Worm (Caenorhabditis elegans) whole organism, L1 larva: ENCODE measurements around the gene F19G12.8.

Experiments used
- C16A3.4 ChIP-seq: fragments of 150-350 bp; optimal IDR thresholded peaks from 2 replicates; lab custom pipeline; 2014; ENCODE audit warnings: missing biosample characterization, missing genetic modification characterization
- C34B4.2 ChIP-seq: sonication (generic microtip); optimal IDR thresholded peaks from 2 replicates; lab custom pipeline; 2017; ENCODE audit warnings: mild to moderate bottlenecking, missing genetic modification characterization, missing compliant biosample characterization
- F16B12.6 ChIP-seq: fragments of 150-350 bp; optimal IDR thresholded peaks from 2 replicates; lab custom pipeline; 2014; ENCODE audit warnings: missing biosample characterization, missing genetic modification characterization
- Y116A8C.19 ChIP-seq: sonication (generic microtip); optimal IDR thresholded peaks from 2 replicates; lab custom pipeline; 2016; ENCODE audit warnings: missing compliant biosample characterization, missing genetic modification characterization, borderline replicate concordance
- alr-1 ChIP-seq: fragments of 200-800 bp; sonication (Bioruptor generic); optimal IDR thresholded peaks from 2 replicates; lab custom pipeline; 2018; ENCODE audit warnings: borderline replicate concordance, mild to moderate bottlenecking, missing genetic modification characterization, missing compliant biosample characterization
- ama-1 ChIP-seq: fragments of 150-350 bp; optimal IDR thresholded peaks from 2 replicates; lab custom pipeline; 2014
- blmp-1 ChIP-seq: fragments of 150-350 bp; optimal IDR thresholded peaks from 2 replicates; lab custom pipeline; 2014; ENCODE audit warnings: missing biosample characterization, missing genetic modification characterization
- dsc-1 ChIP-seq: sonication (generic microtip); optimal IDR thresholded peaks from 2 replicates; lab custom pipeline; 2016; ENCODE audit warnings: mild to moderate bottlenecking, missing genetic modification characterization, missing compliant biosample characterization
- efl-1 ChIP-seq, 4 experiments: fragments of 150-350 bp; optimal IDR thresholded peaks in 3 of 4; peaks in 1 of 4; 1 replicate in 1 of 4; 2 replicates in 3 of 4; lab custom pipeline; 2014; ENCODE audit warnings: missing biosample characterization in 2 of 4, missing genetic modification characterization in 2 of 4, missing genetic modification reagents in 2 of 4
- efl-3 ChIP-seq: fragments of 200-800 bp; sonication (Bioruptor generic); optimal IDR thresholded peaks from 2 replicates; lab custom pipeline; 2018; ENCODE audit warnings: mild to moderate bottlenecking, missing genetic modification characterization, missing compliant biosample characterization
- egl-13 ChIP-seq: sonication (generic microtip); optimal IDR thresholded peaks from 2 replicates; lab custom pipeline; 2016; ENCODE audit warnings: missing genotype, missing genetic modification reagents, missing genetic modification characterization, missing compliant biosample characterization
- elt-2 ChIP-seq: sonication (generic microtip); optimal IDR thresholded peaks from 2 replicates; lab custom pipeline; 2016; ENCODE audit warnings: missing genetic modification characterization, mild to moderate bottlenecking, inconsistent platforms, missing compliant biosample characterization, missing genetic modification reagents
- elt-3 ChIP-seq, 6 experiments: fragments of 150-350 bp in 1 of 6; sonication (generic microtip); optimal IDR thresholded peaks; 2 replicates each; lab custom pipeline; 2017 to 2018; ENCODE audit warnings: missing biosample characterization in 6 of 6, missing genetic modification characterization in 6 of 6, inconsistent platforms in 1 of 6
- fkh-8 ChIP-seq: sonication (generic microtip); optimal IDR thresholded peaks from 2 replicates; lab custom pipeline; 2016; ENCODE audit warnings: mild to moderate bottlenecking, missing genetic modification characterization, missing compliant biosample characterization
- fos-1 ChIP-seq: fragments of 150-350 bp; optimal IDR thresholded peaks from 2 replicates; lab custom pipeline; 2014; ENCODE audit warnings: missing biosample characterization, missing genetic modification characterization
- grh-1 ChIP-seq: fragments of 200-800 bp; sonication (Bioruptor generic); IDR thresholded peaks from 2 replicates; pipeline ENCODE4 v1.3.6; 2022; ENCODE audit warnings: missing genetic modification reagents, missing genetic modification characterization, missing compliant biosample characterization
- hlh-17 ChIP-seq: fragments of 200-800 bp; sonication (Bioruptor generic); optimal IDR thresholded peaks from 2 replicates; lab custom pipeline; 2018; ENCODE audit warnings: missing genetic modification characterization, mild to moderate bottlenecking, missing compliant biosample characterization, moderate library complexity, borderline replicate concordance
- hpl-2 ChIP-seq: fragments of 150-350 bp; optimal IDR thresholded peaks from 2 replicates; lab custom pipeline; 2014; ENCODE audit warnings: missing biosample characterization, missing genetic modification reagents, missing genetic modification characterization
- lin-14 ChIP-seq: fragments of 200-800 bp; sonication (Bioruptor generic); optimal IDR thresholded peaks from 2 replicates; lab custom pipeline; 2018; ENCODE audit warnings: mild to moderate bottlenecking, missing genetic modification characterization, moderate library complexity, missing compliant biosample characterization
- lin-15B ChIP-seq: fragments of 150-350 bp; sonication (generic microtip); optimal IDR thresholded peaks from 3 replicates; lab custom pipeline; 2014; ENCODE audit warnings: missing biosample characterization, missing genetic modification characterization
- lin-35 ChIP-seq, 2 experiments: fragments of 150-350 bp; optimal IDR thresholded peaks; 2 replicates each; lab custom pipeline; 2014; ENCODE audit warnings: missing biosample characterization in 2 of 2, missing genetic modification characterization in 2 of 2, missing genetic modification reagents in 2 of 2
- mdl-1 ChIP-seq, 2 experiments: fragments of 150-350 bp; optimal IDR thresholded peaks; 2 replicates each; lab custom pipeline; 2014 to 2017; ENCODE audit warnings: missing biosample characterization in 2 of 2, missing genetic modification characterization in 2 of 2, inconsistent platforms in 1 of 2
- mep-1 ChIP-seq: fragments of 150-350 bp; optimal IDR thresholded peaks from 2 replicates; lab custom pipeline; 2014; ENCODE audit warnings: missing biosample characterization, missing genetic modification characterization
- nhr-11 ChIP-seq: fragments of 150-350 bp; optimal IDR thresholded peaks from 2 replicates; lab custom pipeline; 2014; ENCODE audit warnings: missing biosample characterization, missing genetic modification characterization
- nhr-12 ChIP-seq: sonication (generic microtip); optimal IDR thresholded peaks from 2 replicates; lab custom pipeline; 2017; ENCODE audit warnings: missing biosample characterization, missing genetic modification characterization
- nhr-20 ChIP-seq: sonication (generic microtip); optimal IDR thresholded peaks from 2 replicates; lab custom pipeline; 2016; ENCODE audit warnings: mild to moderate bottlenecking, missing genetic modification characterization, missing compliant biosample characterization
- nhr-237 ChIP-seq: fragments of 150-350 bp; optimal IDR thresholded peaks from 2 replicates; lab custom pipeline; 2014; ENCODE audit warnings: missing biosample characterization, missing genetic modification characterization
- nhr-71 ChIP-seq: sonication (generic microtip); optimal IDR thresholded peaks from 2 replicates; lab custom pipeline; 2016; ENCODE audit warnings: mild to moderate bottlenecking, missing genetic modification characterization, moderate library complexity, missing compliant biosample characterization
- nhr-85 ChIP-seq: sonication (generic microtip); peaks from one replicate; lab custom pipeline; 2016; ENCODE audit warnings: missing genetic modification characterization, inconsistent platforms, missing compliant biosample characterization
- pag-3 ChIP-seq: sonication (generic microtip); optimal IDR thresholded peaks from 2 replicates; lab custom pipeline; 2017; ENCODE audit warnings: missing genetic modification characterization, mild to moderate bottlenecking, missing compliant biosample characterization, antibody characterized with exemption, borderline replicate concordance; ENCODE audit not compliant: insufficient read depth
- snu-23 ChIP-seq: sonication (generic microtip); optimal IDR thresholded peaks from 2 replicates; lab custom pipeline; 2016; ENCODE audit warnings: missing genetic modification characterization, missing compliant biosample characterization
- tbx-2 ChIP-seq: sonication (generic microtip); optimal IDR thresholded peaks from 2 replicates; lab custom pipeline; 2016; ENCODE audit warnings: missing genetic modification characterization, missing compliant biosample characterization
- unc-30 ChIP-seq: sonication (generic microtip); optimal IDR thresholded peaks from 2 replicates; lab custom pipeline; 2017; ENCODE audit warnings: missing biosample characterization, missing genetic modification characterization
- unc-98 ChIP-seq: fragments of 200-800 bp; sonication (Bioruptor generic); IDR thresholded peaks from 2 replicates; pipeline ENCODE4 v1.3.6; 2022; ENCODE audit warnings: missing genetic modification characterization, missing compliant biosample characterization
- zip-4 ChIP-seq: fragments of 200-800 bp; sonication (Bioruptor generic); optimal IDR thresholded peaks from 2 replicates; lab custom pipeline; 2018; ENCODE audit warnings: mild to moderate bottlenecking, missing genetic modification characterization, moderate library complexity, missing compliant biosample characterization
- ztf-11 ChIP-seq, 2 experiments: sonication (generic microtip); optimal IDR thresholded peaks; 2 replicates each; lab custom pipeline; 2016 to 2017; ENCODE audit warnings: missing genetic modification characterization in 2 of 2, missing biosample characterization in 1 of 2, missing compliant biosample characterization in 1 of 2

Gene F19G12.8

ce11 chrX:1416776-1417354 is at the start of gene F19G12.8, which contains the start of gene F19G12.4:
Gene F19G12.8, plus strand, starts transcription at chrX:1417320.
Gene F19G12.4, plus strand, starts transcription at chrX:1417304.
- TF ChIP-seq lin-35 (GFP tag; optimal IDR thresholded peaks at IDR 0.05; lab: Kevin White, UChicago), result peak in 1 of 2 experiments; percentile 1
- TF ChIP-seq nhr-11, result no peak
- peak; percentile 20 for TF ChIP-seq nhr-85
- TF ChIP-seq elt-2 (tag; lab: Kevin White, UChicago), result peak; percentile 12

ce11 chrX:1367416-1367815 is 49.7 kb upstream of the F19G12.8 start, which contains the start of gene dgn-2:
Gene dgn-2, minus strand, starts transcription at chrX:1367516.
- TF ChIP-seq nhr-71 (tag; lab: Kevin White, UChicago) (no peak), unc-98 (GFP tag; lab: Robert Waterston, UW) (no peak), egl-13 (tag; lab: Kevin White, UChicago) (no peak), nhr-237 (tag; lab: Kevin White, UChicago) (no peak), nhr-11 (no peak), ama-1 (lab: Kevin White, UChicago) (no peak), Y116A8C.19 (tag; lab: Kevin White, UChicago) (no peak), ztf-11 (tag; optimal IDR thresholded peaks at IDR 0.05; lab: Kevin White, UChicago) (no peak), snu-23 (GFP tag; lab: Kevin White, UChicago) (no peak), mep-1 (no peak), C16A3.4 (tag; lab: Kevin White, UChicago) (no peak), fos-1 (tag; lab: Kevin White, UChicago) (no peak), hlh-17 (GFP tag; lab: Kevin White, UChicago) (no peak), unc-30 (tag; lab: Kevin White, UChicago) (no peak), tbx-2 (tag; lab: Kevin White, UChicago) (no peak), blmp-1 (tag; lab: Kevin White, UChicago) (no peak), lin-15B (no peak), alr-1 (tag; lab: Kevin White, UChicago) (no peak), hpl-2 (GFP tag; lab: Kevin White, UChicago) (no peak), elt-3 (tag; optimal IDR thresholded peaks at IDR 0.05; lab: Kevin White, UChicago) (no peak)

ce11 chrX:1370736-1371281 is 46.3 kb upstream of the F19G12.8 start, which contains the start of gene F56C3.7:
Gene F56C3.7, minus strand, starts transcription at chrX:1370786.
- TF ChIP-seq lin-14 (no peak), dsc-1 (peak; percentile 51)

ce11 chrX:1371688-1372087 is 45.4 kb upstream of the F19G12.8 start, which contains the start of gene fbxa-190:
Gene fbxa-190, plus strand, starts transcription at chrX:1372012.
- TF ChIP-seq elt-2 (tag; lab: Kevin White, UChicago) (peak; percentile 32), efl-1 (optimal IDR thresholded peaks at IDR 0.05; lab: Kevin White, UChicago) (no peak), efl-1 (GFP tag; optimal IDR thresholded peaks at IDR 0.05 in 1 of 2; lab: Kevin White, UChicago) (no peak)

- no peak for TF ChIP-seq F16B12.6 (tag; lab: Kevin White, UChicago)
- no peak for TF ChIP-seq pag-3 (tag; lab: Kevin White, UChicago)
- TF ChIP-seq C34B4.2, result no peak
- no peak for TF ChIP-seq nhr-12 (tag; lab: Kevin White, UChicago)
- no peak for TF ChIP-seq dsc-1
- no peak for TF ChIP-seq nhr-20 (tag; lab: Kevin White, UChicago)
- TF ChIP-seq fkh-8 (tag; lab: Kevin White, UChicago), result no peak
- TF ChIP-seq grh-1 (GFP tag; lab: Robert Waterston, UW), result no peak
- TF ChIP-seq unc-30 (tag; lab: Kevin White, UChicago), result no peak
- TF ChIP-seq efl-3, result no peak
- no peak for TF ChIP-seq mdl-1 (tag; optimal IDR thresholded peaks at IDR 0.05; lab: Kevin White, UChicago)
- no peak for TF ChIP-seq nhr-85
- TF ChIP-seq nhr-11, result no peak
- TF ChIP-seq zip-4 (GFP tag; lab: Kevin White, UChicago), result no peak
- TF ChIP-seq nhr-237 (tag; lab: Kevin White, UChicago), result no peak
These were observed 44.7 kb upstream of the F19G12.8 start for ce11 chrX:1372464-1372863.
